Worm (Caenorhabditis elegans) whole organism, L1 larva: ENCODE data around the gene dph-2.

Experiments
- ceh-8 ChIP-seq: fragments of 200-800 bp; sonication (Bioruptor generic); optimal IDR thresholded peaks from 2 replicates; lab custom pipeline; 2018; ENCODE audit warnings: mild to moderate bottlenecking, missing genetic modification characterization, moderate library complexity, missing compliant biosample characterization
- ceh-82 ChIP-seq, 3 experiments: fragments of 150-350 bp in 1 of 3; sonication (generic microtip) in 2 of 3; optimal IDR thresholded peaks; 2 replicates each; lab custom pipeline; 2014 to 2017; ENCODE audit warnings: missing biosample characterization in 3 of 3, missing genetic modification characterization in 3 of 3
- dpl-1 ChIP-seq, 3 experiments: fragments of 150-350 bp in 2 of 3; sonication (generic microtip) in 1 of 3; optimal IDR thresholded peaks; 2 replicates each; lab custom pipeline; 2014 to 2017; ENCODE audit warnings: missing biosample characterization in 3 of 3, missing genetic modification characterization in 3 of 3, missing genetic modification reagents in 3 of 3
- egl-27 ChIP-seq, 2 experiments: fragments of 150-350 bp in 1 of 2; sonication (generic microtip); optimal IDR thresholded peaks; 3 replicates each; lab custom pipeline; 2017 to 2018; ENCODE audit warnings: missing biosample characterization in 2 of 2, missing genetic modification characterization in 2 of 2, missing genetic modification reagents in 2 of 2
- hlh-17 ChIP-seq: fragments of 200-800 bp; sonication (Bioruptor generic); optimal IDR thresholded peaks from 2 replicates; lab custom pipeline; 2018; ENCODE audit warnings: missing genetic modification characterization, mild to moderate bottlenecking, missing compliant biosample characterization, moderate library complexity, borderline replicate concordance
- lin-13 ChIP-seq: fragments of 150-350 bp; optimal IDR thresholded peaks from 2 replicates; lab custom pipeline; 2014; ENCODE audit warnings: missing biosample characterization, missing genetic modification reagents, missing genetic modification characterization
- mef-2 ChIP-seq: fragments of 150-350 bp; optimal IDR thresholded peaks from 2 replicates; lab custom pipeline; 2014; ENCODE audit warnings: missing biosample characterization, missing genetic modification characterization
- mep-1 ChIP-seq: fragments of 150-350 bp; optimal IDR thresholded peaks from 2 replicates; lab custom pipeline; 2014; ENCODE audit warnings: missing biosample characterization, missing genetic modification characterization
- nhr-12 ChIP-seq: sonication (generic microtip); optimal IDR thresholded peaks from 2 replicates; lab custom pipeline; 2017; ENCODE audit warnings: missing biosample characterization, missing genetic modification characterization
- pqm-1 ChIP-seq: sonication (generic microtip); optimal IDR thresholded peaks from 3 replicates; lab custom pipeline; 2017; ENCODE audit warnings: missing biosample characterization, missing genetic modification characterization
- snu-23 ChIP-seq: sonication (generic microtip); optimal IDR thresholded peaks from 2 replicates; lab custom pipeline; 2016; ENCODE audit warnings: missing genetic modification characterization, missing compliant biosample characterization
- unc-62 ChIP-seq: fragments of 150-350 bp; optimal IDR thresholded peaks from 2 replicates; lab custom pipeline; 2014; ENCODE audit warnings: missing biosample characterization, missing genetic modification reagents, missing genetic modification characterization

ce11 chrII:10653559-10653958, 60.5 kb downstream of the dph-2 start:
- TF ChIP-seq lin-13 (GFP tag; lab: Kevin White, UChicago) (no peak), mep-1 (no peak), egl-27 (tag; optimal IDR thresholded peaks at IDR 0.05; lab: Kevin White, UChicago) (no peak), snu-23 (GFP tag; lab: Kevin White, UChicago) (no peak), nhr-12 (tag; lab: Kevin White, UChicago) (no peak), hlh-17 (GFP tag; lab: Kevin White, UChicago) (no peak), mef-2 (tag; lab: Kevin White, UChicago) (no peak), unc-62 (GFP tag; lab: Kevin White, UChicago) (no peak), ceh-8 (GFP tag; lab: Kevin White, UChicago) (no peak), ceh-82 (tag; optimal IDR thresholded peaks at IDR 0.05; lab: Kevin White, UChicago) (no peak), pqm-1 (no peak), dpl-1 (GFP tag; optimal IDR thresholded peaks at IDR 0.05; lab: Kevin White, UChicago) (no peak)
